Worm (Caenorhabditis elegans): ENCODE data around the gene srd-48.
A peak's percentile ranks its signal among the peaks of the same experiment; 100 is the strongest.

Gene srd-48

DNA sequence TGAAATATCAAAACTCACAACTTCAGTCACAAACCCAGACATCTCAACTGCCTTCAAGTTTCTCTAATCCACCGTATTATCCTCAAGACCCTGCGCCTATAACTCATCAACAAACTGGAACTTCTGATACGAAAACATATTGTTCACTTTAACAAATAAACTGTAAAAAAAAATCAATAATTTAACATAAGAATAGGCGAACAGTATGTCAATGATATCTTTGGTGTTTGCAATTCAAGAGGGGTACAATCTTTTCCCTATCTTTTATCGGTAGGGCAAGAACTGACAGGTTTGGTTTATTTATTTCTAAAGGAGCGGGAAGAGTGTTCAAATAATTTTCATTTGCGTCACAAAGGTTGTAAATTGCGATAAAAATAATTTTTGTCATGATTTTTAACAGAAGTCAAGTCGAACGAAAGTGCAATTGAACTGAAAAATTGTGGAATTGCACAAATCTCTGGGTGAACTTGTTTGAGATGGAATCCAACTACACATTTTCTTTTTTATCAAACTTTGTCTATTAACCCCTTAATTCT lies 27.1 kb downstream of the srd-48 start (continued):
- no peak for TF ChIP-seq npax-4 (tag; optimal IDR thresholded peaks at IDR 0.05)
- peak; percentile 64 for TF ChIP-seq ceh-31 (tag; optimal IDR thresholded peaks at IDR 0.05)
- peak; percentile 96 for TF ChIP-seq dve-1 (tag; optimal IDR thresholded peaks at IDR 0.05)
- peak; percentile 67 for TF ChIP-seq ceh-34 (tag; optimal IDR thresholded peaks at IDR 0.05)

DNA sequence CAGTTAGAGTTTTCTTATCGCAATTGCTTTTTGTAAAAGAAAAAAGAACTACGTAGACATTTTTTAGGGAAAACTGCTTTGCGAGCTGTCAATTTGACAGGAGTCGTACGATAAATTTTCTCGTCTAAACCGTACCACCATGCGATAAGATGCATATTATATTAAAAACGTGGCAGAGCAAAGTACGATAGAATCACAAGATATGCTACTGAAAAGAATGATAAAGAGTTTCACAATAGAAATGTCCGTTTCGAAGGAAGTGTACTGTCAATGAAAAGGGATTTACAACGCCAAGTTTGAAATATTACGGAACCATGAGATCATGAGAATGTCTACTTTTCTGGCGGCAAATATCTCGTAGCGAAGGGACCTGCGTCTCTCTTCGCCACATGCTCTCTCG lies 28.9 kb downstream of the srd-48 start, which contains the start of gene F19H6.5:
F19H6.5 (minus strand) TSS at position 101 of the 400 bp plus-strand sequence.
- TF ChIP-seq pros-1 (tag; optimal IDR thresholded peaks at IDR 0.05) (no peak), Y22D7AL.16 (tag; optimal IDR thresholded peaks at IDR 0.05) (no peak), eyg-1 (tag; optimal IDR thresholded peaks at IDR 0.05) (no peak), ref-2 (tag; optimal IDR thresholded peaks at IDR 0.05) (no peak), mec-3 (tag; optimal IDR thresholded peaks at IDR 0.05; ENCODE audit: borderline replicate concordance) (no peak), pha-2 (tag; optimal IDR thresholded peaks at IDR 0.05) (no peak), sox-4 (tag; optimal IDR thresholded peaks at IDR 0.05) (no peak), K02D7.2 (tag; optimal IDR thresholded peaks at IDR 0.05) (no peak), nfya-1 (tag; optimal IDR thresholded peaks at IDR 0.05) (no peak), ceh-34 (tag; optimal IDR thresholded peaks at IDR 0.05) (no peak), ceh-22 (tag; optimal IDR thresholded peaks at IDR 0.05) (no peak), pqm-1 (tag; optimal IDR thresholded peaks at IDR 0.05) (no peak)

ce11 chrX:12365388-12365787 lies 29.5 kb downstream of the srd-48 start, which contains the start of gene F19H6.4:
TSS of gene F19H6.4 (plus strand) at chrX:12365688.
- TF ChIP-seq pag-3 (tag; optimal IDR thresholded peaks at IDR 0.05; ENCODE audit: borderline replicate concordance) (no peak), F13H6.1 (tag; optimal IDR thresholded peaks at IDR 0.05) (no peak), ceh-2 (tag; optimal IDR thresholded peaks at IDR 0.05) (no peak), hlh-8 (tag; optimal IDR thresholded peaks at IDR 0.05) (no peak), ama-1 (optimal IDR thresholded peaks at IDR 0.05) (no peak), gmeb-2 (tag; optimal IDR thresholded peaks at IDR 0.05) (no peak), syd-9 (tag; optimal IDR thresholded peaks at IDR 0.05) (no peak)

- TF ChIP-seq nhr-11 (tag; optimal IDR thresholded peaks at IDR 0.05) (no peak), sdc-2 (tag; optimal IDR thresholded peaks at IDR 0.05) (peak; percentile 92), ceh-9 (tag; optimal IDR thresholded peaks at IDR 0.05) (no peak), gmeb-2 (tag; optimal IDR thresholded peaks at IDR 0.05) (peak; percentile 46), C38D4.7 (GFP tag; optimal IDR thresholded peaks at IDR 0.05) (peak; percentile 20), hlh-30 (tag; optimal IDR thresholded peaks at IDR 0.05; ENCODE audit: insufficient read depth) (peak; percentile 36), ceh-34 (tag; optimal IDR thresholded peaks at IDR 0.05) (peak; percentile 38), K09A11.1 (tag; optimal IDR thresholded peaks at IDR 0.05; ENCODE audit: insufficient read depth) (no peak), ceh-18 (tag; optimal IDR thresholded peaks at IDR 0.05) (peak; percentile 56), C08G9.2 (tag; optimal IDR thresholded peaks at IDR 0.05) (peak; percentile 53), pros-1 (tag; optimal IDR thresholded peaks at IDR 0.05) (no peak), lim-6 (tag; optimal IDR thresholded peaks at IDR 0.05) (no peak), unc-86 (tag; optimal IDR thresholded peaks at IDR 0.05) (no peak), Y22D7AL.16 (tag; optimal IDR thresholded peaks at IDR 0.05) (peak; percentile 29), elt-4 (tag; optimal IDR thresholded peaks at IDR 0.05) (no peak), eyg-1 (tag; optimal IDR thresholded peaks at IDR 0.05) (no peak), hlh-8 (tag; optimal IDR thresholded peaks at IDR 0.05) (no peak), ceh-2 (tag; optimal IDR thresholded peaks at IDR 0.05) (peak; percentile 19), T23F11.4 (GFP tag; optimal IDR thresholded peaks at IDR 0.05) (peak; percentile 32), pha-2 (tag; optimal IDR thresholded peaks at IDR 0.05) (no peak), fax-1 (tag; optimal IDR thresholded peaks at IDR 0.05) (peak; percentile 1), pha-4 (tag; optimal IDR thresholded peaks at IDR 0.05) (no peak), ceh-6 (GFP tag; optimal IDR thresholded peaks at IDR 0.05) (peak; percentile 71), ceh-22 (tag; optimal IDR thresholded peaks at IDR 0.05) (no peak), odd-2 (tag; optimal IDR thresholded peaks at IDR 0.05) (no peak), ceh-30 (tag; optimal IDR thresholded peaks at IDR 0.05) (no peak), ref-2 (tag; optimal IDR thresholded peaks at IDR 0.05) (peak; percentile 21), ceh-19 (GFP tag; optimal IDR thresholded peaks at IDR 0.05) (peak; percentile 32), ztf-16 (tag; optimal IDR thresholded peaks at IDR 0.05) (no peak), hlh-13 (GFP tag; optimal IDR thresholded peaks at IDR 0.05) (no peak), nfya-1 (tag; optimal IDR thresholded peaks at IDR 0.05) (peak; percentile 38), pax-1 (tag; optimal IDR thresholded peaks at IDR 0.05) (no peak), ceh-31 (tag; optimal IDR thresholded peaks at IDR 0.05) (no peak), ahr-1 (tag; optimal IDR thresholded peaks at IDR 0.05) (peak; percentile 18), che-1 (tag; optimal IDR thresholded peaks at IDR 0.05) (peak; percentile 56)
Observed at ce11 chrX:12367498-12367897, 31.6 kb downstream of the srd-48 start.

Measured in whole organism, late embryonic.